Worm (Caenorhabditis elegans) whole organism, young adult: ENCODE results near the gene ugt-53.

ENCODE experiments used
- atf-7 ChIP-seq: sonication (generic microtip); optimal IDR thresholded peaks from 2 replicates; lab custom pipeline; 2017; ENCODE audit warnings: mild to moderate bottlenecking, missing genetic modification characterization, missing compliant biosample characterization
- bed-1 ChIP-seq: fragments of 200-800 bp; sonication (Bioruptor generic); IDR thresholded peaks from 2 replicates; pipeline ENCODE4 v1.3.6; 2022; ENCODE audit warnings: missing genetic modification reagents, missing genetic modification characterization, missing compliant biosample characterization
- madf-8 ChIP-seq: fragments of 200-800 bp; sonication (Bioruptor generic); conservative IDR thresholded peaks from 2 replicates; pipeline ENCODE4 v1.3.6; 2022; ENCODE audit warnings: missing genetic modification reagents, missing genetic modification characterization, missing compliant biosample characterization
- nhr-27 ChIP-seq: fragments of 200-800 bp; sonication (Bioruptor generic); optimal IDR thresholded peaks from 2 replicates; lab custom pipeline; 2018; ENCODE audit warnings: mild to moderate bottlenecking, missing genetic modification characterization, moderate library complexity, missing compliant biosample characterization
- pha-4 ChIP-seq: fragments of 150-350 bp; sonication (generic microtip); optimal IDR thresholded peaks from 2 replicates; lab custom pipeline; 2014; ENCODE audit warnings: missing biosample characterization, missing genetic modification reagents, missing genetic modification characterization
- repo-1 ChIP-seq: sonication (generic microtip); optimal IDR thresholded peaks from 2 replicates; lab custom pipeline; 2017; ENCODE audit warnings: mild to moderate bottlenecking, missing genetic modification characterization, missing compliant biosample characterization
- snpc-4 ChIP-seq, 5 experiments: fragments of 150-350 bp in 1 of 5; sonication (generic microtip) in 4 of 5; optimal IDR thresholded peaks; 2 replicates each; lab custom pipeline; 2014 to 2018; ENCODE audit warnings: missing genetic modification characterization in 5 of 5, missing biosample characterization in 3 of 5, antibody characterized with exemption in 2 of 5, mild to moderate bottlenecking in 2 of 5, missing compliant biosample characterization in 2 of 5, missing genotype in 2 of 5, moderate library complexity in 2 of 5, missing genetic modification reagents in 1 of 5
- unc-62 ChIP-seq: fragments of 150-350 bp; optimal IDR thresholded peaks from 2 replicates; lab custom pipeline; 2014; ENCODE audit warnings: missing biosample characterization, missing genetic modification reagents, missing genetic modification characterization

DNA sequence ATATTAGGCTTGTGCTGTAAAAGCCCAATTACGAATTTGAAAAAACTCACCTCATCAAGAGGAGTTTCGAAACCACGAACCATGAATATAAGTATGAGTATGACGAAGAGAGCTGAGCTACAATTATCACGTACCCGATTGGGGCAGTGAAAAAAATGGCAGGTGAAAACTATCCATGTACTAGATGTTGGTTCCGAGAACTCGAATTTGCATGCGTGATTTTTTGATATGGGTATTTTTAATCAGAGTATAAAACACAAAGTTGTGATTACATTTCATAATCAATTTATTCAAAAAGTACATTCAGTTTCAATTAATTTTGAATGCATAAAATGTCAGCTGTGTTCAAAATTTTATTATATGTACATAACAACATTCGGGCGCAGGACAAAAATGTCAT lies 35.3 kb upstream of the ugt-53 start, which contains the start of gene F54E2.9:
- TF ChIP-seq repo-1 (tag; lab: Kevin White, UChicago) (no peak), bed-1 (GFP tag; lab: Robert Waterston, UW) (no peak), unc-62 (GFP tag; lab: Kevin White, UChicago) (no peak), snpc-4 (GFP tag; optimal IDR thresholded peaks at IDR 0.05; lab: Kevin White, UChicago) (no peak), snpc-4 (tag; optimal IDR thresholded peaks at IDR 0.05; lab: Kevin White, UChicago) (no peak), atf-7 (tag; lab: Kevin White, UChicago) (no peak), nhr-27 (tag; lab: Kevin White, UChicago) (no peak), pha-4 (tag; lab: Kevin White, UChicago) (no peak), madf-8 (no peak)
